Worm (Caenorhabditis elegans): ENCODE measurements around the gene dhhc-13.

DNA sequence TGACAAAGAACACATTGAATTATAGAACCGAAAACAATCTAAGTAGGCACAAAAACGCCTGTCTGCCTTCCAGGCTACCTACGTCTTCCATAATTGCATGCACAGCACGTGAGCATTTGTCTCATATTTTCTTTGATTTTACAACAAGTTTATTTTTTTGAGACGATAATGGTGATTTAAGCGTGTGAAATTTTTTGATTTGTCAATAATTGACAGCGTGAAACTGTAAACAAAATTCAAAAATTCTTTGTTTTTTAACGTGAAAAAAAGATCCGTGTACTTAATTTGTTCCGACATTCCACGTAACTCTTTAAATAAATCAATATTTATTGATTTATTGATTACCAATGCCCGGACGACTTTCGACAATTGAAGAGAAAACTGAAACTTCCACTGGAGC is at the start of gene dhhc-13:
- TF ChIP-seq nhr-28 (tag; optimal IDR thresholded peaks at IDR 0.05) (no peak), snpc-4 (tag; optimal IDR thresholded peaks at IDR 0.05) (no peak), ces-1 (GFP tag; optimal IDR thresholded peaks at IDR 0.05) (no peak), nhr-237 (tag; optimal IDR thresholded peaks at IDR 0.05) (no peak), ztf-11 (tag; optimal IDR thresholded peaks at IDR 0.05) (no peak), ceh-43 (GFP tag; optimal IDR thresholded peaks at IDR 0.05) (no peak), unc-62 (GFP tag; optimal IDR thresholded peaks at IDR 0.05) (no peak), elt-3 (tag; optimal IDR thresholded peaks at IDR 0.05) (no peak), elt-1 (tag; optimal IDR thresholded peaks at IDR 0.05; ENCODE audit: borderline replicate concordance, insufficient read depth) (no peak), flh-1 (GFP tag; optimal IDR thresholded peaks at IDR 0.05) (no peak)
